Worm (Caenorhabditis elegans) whole organism, L2 larva: ENCODE data around the gene srbc-79.

Experiments
- aly-2 ChIP-seq: fragments of 150-350 bp; optimal IDR thresholded peaks from 2 replicates; lab custom pipeline; 2014; ENCODE audit warnings: missing biosample characterization, missing genetic modification characterization
- elt-1 ChIP-seq: fragments of 150-350 bp; optimal IDR thresholded peaks from 2 replicates; lab custom pipeline; 2014; ENCODE audit warnings: missing biosample characterization, missing genetic modification characterization
- lin-13 ChIP-seq: fragments of 150-350 bp; optimal IDR thresholded peaks from 2 replicates; lab custom pipeline; 2014; ENCODE audit warnings: missing biosample characterization, missing genetic modification reagents, missing genetic modification characterization
- nhr-237 ChIP-seq: fragments of 150-350 bp; optimal IDR thresholded peaks from 2 replicates; lab custom pipeline; 2014; ENCODE audit warnings: missing biosample characterization, missing genetic modification characterization
- nhr-77 ChIP-seq: fragments of 150-350 bp; optimal IDR thresholded peaks from 2 replicates; lab custom pipeline; 2014; ENCODE audit warnings: missing biosample characterization, missing genetic modification characterization
- snpc-4 ChIP-seq: fragments of 150-350 bp; optimal IDR thresholded peaks from 2 replicates; lab custom pipeline; 2014; ENCODE audit warnings: missing biosample characterization, missing genetic modification characterization
- zag-1 ChIP-seq: fragments of 150-350 bp; optimal IDR thresholded peaks from 2 replicates; lab custom pipeline; 2014; ENCODE audit warnings: missing biosample characterization, missing genetic modification characterization
- ztf-11 ChIP-seq: sonication (generic microtip); optimal IDR thresholded peaks from 2 replicates; lab custom pipeline; 2017; ENCODE audit warnings: missing biosample characterization, missing genetic modification characterization
- ztf-4 ChIP-seq: fragments of 150-350 bp; optimal IDR thresholded peaks from 2 replicates; lab custom pipeline; 2014; ENCODE audit warnings: missing biosample characterization, missing genetic modification characterization

ce11 chrV:20539055-20539454 is 46.8 kb upstream of the srbc-79 start, which contains the start of gene Y38H6C.16:
- no peak for TF ChIP-seq nhr-237
- TF ChIP-seq aly-2 (tag; lab: Kevin White, UChicago) = no peak
- no peak for TF ChIP-seq lin-13 (GFP tag; lab: Kevin White, UChicago)
- no peak for TF ChIP-seq snpc-4 (tag; lab: Kevin White, UChicago)
- no peak for TF ChIP-seq elt-1 (tag; lab: Kevin White, UChicago)
- no peak for TF ChIP-seq ztf-4 (tag; lab: Kevin White, UChicago)
- TF ChIP-seq ztf-11 (tag; lab: Kevin White, UChicago) = no peak
- no peak for TF ChIP-seq zag-1 (tag; lab: Kevin White, UChicago)
- no peak for TF ChIP-seq nhr-77 (tag; lab: Kevin White, UChicago)
